Fruit fly (Drosophila melanogaster): Measurements from ENCODE around the gene Awh.
A peak's percentile ranks its signal among the peaks of the same experiment; 100 is the strongest.

Awh gene

DNA sequence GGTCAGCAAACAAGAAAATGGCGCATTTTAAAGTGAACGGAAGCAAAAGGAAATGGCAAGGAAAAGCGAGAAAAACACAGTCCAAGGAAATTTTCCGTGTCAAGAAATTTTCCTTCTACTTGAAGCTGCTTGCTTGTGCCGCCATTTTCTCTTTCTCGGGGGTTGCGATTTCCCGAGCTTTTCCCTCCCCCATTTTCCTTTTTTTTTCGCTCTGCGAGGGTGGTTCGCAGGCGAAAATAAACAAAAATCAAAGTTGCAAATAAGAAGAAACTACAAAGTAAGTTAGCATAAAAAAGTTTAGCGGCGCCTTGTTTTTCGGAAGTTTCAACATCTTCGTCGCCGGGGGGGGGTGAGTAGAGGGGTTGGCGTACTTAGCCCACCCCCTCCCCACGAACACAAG is 41.4 kb downstream of the Awh start:
- TF ChIP-seq pad (GFP tag; optimal IDR thresholded peaks at IDR 0.05) (no peak), cnc (optimal IDR thresholded peaks at IDR 0.05) (no peak), CG1620 (GFP tag; optimal IDR thresholded peaks at IDR 0.05) (no peak), tj (GFP tag; optimal IDR thresholded peaks at IDR 0.05) (no peak), kay (GFP tag; ENCODE audit: borderline replicate concordance) (no peak), bab1 (GFP tag; optimal IDR thresholded peaks at IDR 0.05) (no peak), CG7045 (GFP tag; optimal IDR thresholded peaks at IDR 0.05) (no peak), CG11617 (GFP tag; optimal IDR thresholded peaks at IDR 0.05) (no peak), Mnt (GFP tag; optimal IDR thresholded peaks at IDR 0.05) (no peak), CG12768 (GFP tag; optimal IDR thresholded peaks at IDR 0.05) (no peak), Clk (GFP tag; optimal IDR thresholded peaks at IDR 0.05) (no peak), cic (GFP tag; optimal IDR thresholded peaks at IDR 0.05) (no peak), ovo (GFP tag; optimal IDR thresholded peaks at IDR 0.05) (no peak), Crg-1 (GFP tag; optimal IDR thresholded peaks at IDR 0.05) (no peak), CG14711 (tag; optimal IDR thresholded peaks at IDR 0.05) (no peak), toe (GFP tag; optimal IDR thresholded peaks at IDR 0.05) (no peak), CG33017 (tag; optimal IDR thresholded peaks at IDR 0.05) (no peak), CG7101 (tag; optimal IDR thresholded peaks at IDR 0.05) (no peak), CG5204 (GFP tag; optimal IDR thresholded peaks at IDR 0.05) (no peak)

DNA sequence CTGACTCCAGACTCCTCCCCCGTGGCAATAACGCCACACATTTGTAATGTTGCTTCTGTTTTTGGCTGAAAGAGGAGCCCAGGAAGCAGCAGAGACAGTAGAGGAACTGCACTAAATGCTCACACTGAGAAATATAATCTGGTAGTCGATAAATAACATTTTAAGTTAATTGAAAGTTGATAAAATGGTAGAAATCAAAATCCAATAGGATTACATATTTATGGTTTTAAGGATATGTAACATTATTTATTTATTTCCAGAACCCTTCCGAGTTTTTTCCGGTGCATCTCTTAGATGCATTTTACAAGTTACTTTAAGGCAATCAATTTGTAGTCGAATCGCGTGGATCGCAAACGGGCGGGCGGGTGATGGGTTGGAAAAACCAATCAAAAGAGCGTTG is 44.9 kb downstream of the Awh start:
- no peak for TF ChIP-seq cic (GFP tag; optimal IDR thresholded peaks at IDR 0.05)
- TF ChIP-seq CG14711 (tag; optimal IDR thresholded peaks at IDR 0.05) = no peak
- no peak for TF ChIP-seq CG7101 (tag; optimal IDR thresholded peaks at IDR 0.05)
- no peak for TF ChIP-seq Mnt (GFP tag; optimal IDR thresholded peaks at IDR 0.05)
- TF ChIP-seq CG33017 (tag; optimal IDR thresholded peaks at IDR 0.05) = no peak

DNA sequence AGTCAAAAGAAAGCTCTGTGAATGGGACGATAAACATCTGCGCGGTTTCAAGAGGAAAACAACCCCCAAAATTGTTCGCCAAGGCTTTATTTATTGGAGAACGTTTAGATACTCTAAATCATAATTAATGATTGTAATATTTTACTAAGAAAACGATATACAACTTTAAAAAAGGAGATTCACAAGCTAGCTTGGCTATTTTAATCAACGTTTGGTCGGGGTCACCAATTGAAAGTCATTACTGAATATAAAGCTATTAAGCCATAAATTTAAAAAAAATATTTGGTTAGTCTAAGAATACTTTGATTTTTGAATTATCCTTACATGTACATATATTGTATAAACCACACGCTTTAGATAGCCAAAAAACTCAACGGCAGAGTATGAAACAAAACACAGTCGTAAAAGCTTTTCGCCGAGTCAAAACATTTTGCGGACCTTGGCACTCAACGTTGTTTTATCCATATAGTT is 46.2 kb downstream of the Awh start, which contains the start of gene Fie:
Fie (plus strand) TSS at position 421 of the 471 bp plus-strand sequence.
- TF ChIP-seq Hr96 (GFP tag; optimal IDR thresholded peaks at IDR 0.05) (no peak), CG33017 (tag; optimal IDR thresholded peaks at IDR 0.05) (peak; percentile 63), toe (GFP tag; optimal IDR thresholded peaks at IDR 0.05) (peak; percentile 32), pad (GFP tag; optimal IDR thresholded peaks at IDR 0.05) (no peak), cic (GFP tag; optimal IDR thresholded peaks at IDR 0.05) (peak; percentile 2), bab1 (GFP tag; optimal IDR thresholded peaks at IDR 0.05) (no peak), CG11617 (GFP tag; optimal IDR thresholded peaks at IDR 0.05) (peak; percentile 4), kay (GFP tag; ENCODE audit: borderline replicate concordance) (peak; percentile 47), CG5204 (GFP tag; optimal IDR thresholded peaks at IDR 0.05) (peak; percentile 58)

DNA sequence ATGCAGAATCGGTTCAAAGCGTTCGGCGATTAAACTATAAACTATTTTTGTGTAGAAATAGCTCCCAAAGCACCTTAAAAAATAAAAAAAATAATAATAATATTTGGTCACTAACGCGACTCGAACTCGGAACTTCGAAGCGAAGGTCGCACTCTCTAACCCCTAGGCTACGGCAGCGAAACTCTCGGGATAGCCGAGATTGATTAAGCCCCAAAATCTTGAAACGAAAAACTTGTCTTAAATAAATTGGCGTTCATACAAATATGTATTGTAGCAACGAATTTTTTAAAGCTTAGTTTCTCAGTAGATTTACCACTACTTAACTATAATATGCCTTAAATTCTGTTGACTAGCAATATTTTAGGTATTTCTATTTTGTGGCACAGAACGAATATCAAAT is 48.4 kb downstream of the Awh start:
- no peak for TF ChIP-seq CG33017 (tag; optimal IDR thresholded peaks at IDR 0.05)
- TF ChIP-seq cnc (optimal IDR thresholded peaks at IDR 0.05) = no peak
- no peak for TF ChIP-seq CG14711 (tag; optimal IDR thresholded peaks at IDR 0.05)
- TF ChIP-seq Crg-1 (GFP tag; optimal IDR thresholded peaks at IDR 0.05) = no peak
- TF ChIP-seq toe (GFP tag; optimal IDR thresholded peaks at IDR 0.05) = no peak
- no peak for TF ChIP-seq Mnt (GFP tag; optimal IDR thresholded peaks at IDR 0.05)
- no peak for TF ChIP-seq CG12768 (GFP tag; optimal IDR thresholded peaks at IDR 0.05)
- TF ChIP-seq Clk (GFP tag; optimal IDR thresholded peaks at IDR 0.05) = no peak

DNA sequence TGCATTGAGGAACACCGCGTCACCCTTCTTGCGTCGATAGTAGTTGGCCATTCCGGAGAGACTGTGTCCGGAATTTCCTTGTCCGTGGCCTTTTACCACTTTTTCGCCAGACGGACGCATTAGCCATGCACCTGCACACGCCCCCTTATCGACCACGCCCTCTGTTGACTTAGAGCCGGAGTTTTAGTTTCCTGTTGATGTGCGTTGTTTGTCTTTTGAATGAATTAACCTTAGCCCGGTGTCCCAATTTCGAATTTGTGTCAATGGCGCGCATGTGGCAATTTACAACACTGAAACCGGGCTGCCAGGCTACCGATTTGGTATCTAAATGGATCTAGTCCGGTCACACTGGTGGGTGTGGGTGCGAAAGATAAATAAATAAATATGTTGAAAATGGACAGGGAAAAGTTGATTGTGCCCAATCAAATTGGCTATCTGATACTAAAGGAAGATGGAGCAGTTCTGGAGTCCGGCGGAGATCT is 50.6 kb downstream of the Awh start, which contains the start of the genes Gr63a and Lamtor4:
Gr63a (minus strand) TSS at position 51 of the 482 bp plus-strand sequence.
Lamtor4 (plus strand) TSS at position 348 of the 482 bp plus-strand sequence.
- TF ChIP-seq CG33017 (tag; optimal IDR thresholded peaks at IDR 0.05) (no peak), Clk (GFP tag; optimal IDR thresholded peaks at IDR 0.05) (no peak), pad (GFP tag; optimal IDR thresholded peaks at IDR 0.05) (peak; percentile 33), bab1 (GFP tag; optimal IDR thresholded peaks at IDR 0.05) (peak; percentile 19), Crg-1 (GFP tag; optimal IDR thresholded peaks at IDR 0.05) (peak; percentile 73), CG11617 (GFP tag; optimal IDR thresholded peaks at IDR 0.05) (peak; percentile 3), CG5204 (GFP tag; optimal IDR thresholded peaks at IDR 0.05) (no peak), CG7101 (tag; optimal IDR thresholded peaks at IDR 0.05) (peak; percentile 24), toe (GFP tag; optimal IDR thresholded peaks at IDR 0.05) (no peak), Mnt (GFP tag; optimal IDR thresholded peaks at IDR 0.05) (peak; percentile 39), cic (GFP tag; optimal IDR thresholded peaks at IDR 0.05) (peak; percentile 37), cnc (optimal IDR thresholded peaks at IDR 0.05) (no peak), CG12768 (GFP tag; optimal IDR thresholded peaks at IDR 0.05) (peak; percentile 37), CG14711 (tag; optimal IDR thresholded peaks at IDR 0.05) (peak; percentile 47), tj (GFP tag; optimal IDR thresholded peaks at IDR 0.05) (no peak), kay (GFP tag; ENCODE audit: borderline replicate concordance) (no peak), CG7045 (GFP tag; optimal IDR thresholded peaks at IDR 0.05) (peak; percentile 6), ovo (GFP tag; optimal IDR thresholded peaks at IDR 0.05) (no peak), Hr96 (GFP tag; optimal IDR thresholded peaks at IDR 0.05) (no peak), CG1620 (GFP tag; optimal IDR thresholded peaks at IDR 0.05) (peak; percentile 37)

DNA sequence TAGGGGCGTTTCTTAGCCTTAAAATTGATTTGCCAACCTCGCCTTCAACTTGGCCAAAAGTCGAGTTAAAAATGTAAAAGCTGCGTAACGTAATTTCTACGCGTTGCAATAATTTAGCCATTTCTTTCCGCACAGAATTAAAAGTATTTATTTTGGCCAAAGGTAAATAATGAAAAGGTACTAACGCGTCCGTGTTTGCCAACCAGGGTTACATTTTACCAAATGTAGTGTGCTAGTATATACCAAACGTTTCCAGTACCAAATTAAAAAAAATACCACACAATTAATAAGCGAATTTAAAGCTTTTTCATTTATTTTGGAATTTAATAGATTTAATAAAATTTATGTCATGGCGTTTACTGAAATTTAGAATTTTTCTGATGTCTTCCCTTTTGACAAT is 53.0 kb downstream of the Awh start, which contains the start of gene Ccz1:
Ccz1 (minus strand) TSS at position 179 of the 400 bp plus-strand sequence.
- TF ChIP-seq bab1 (GFP tag; optimal IDR thresholded peaks at IDR 0.05) (peak; percentile 9), Mnt (GFP tag; optimal IDR thresholded peaks at IDR 0.05) (peak; percentile 44), Hr96 (GFP tag; optimal IDR thresholded peaks at IDR 0.05) (peak; percentile 4), kay (GFP tag; ENCODE audit: borderline replicate concordance) (peak; percentile 84), CG7101 (tag; optimal IDR thresholded peaks at IDR 0.05) (peak; percentile 73), Clk (GFP tag; optimal IDR thresholded peaks at IDR 0.05) (no peak), ovo (GFP tag; optimal IDR thresholded peaks at IDR 0.05) (peak; percentile 84), cnc (optimal IDR thresholded peaks at IDR 0.05) (no peak), CG1620 (GFP tag; optimal IDR thresholded peaks at IDR 0.05) (peak; percentile 82), CG7045 (GFP tag; optimal IDR thresholded peaks at IDR 0.05) (peak; percentile 58), CG12768 (GFP tag; optimal IDR thresholded peaks at IDR 0.05) (peak; percentile 44), CG5204 (GFP tag; optimal IDR thresholded peaks at IDR 0.05) (peak; percentile 58), toe (GFP tag; optimal IDR thresholded peaks at IDR 0.05) (peak; percentile 49), CG14711 (tag; optimal IDR thresholded peaks at IDR 0.05) (peak; percentile 11), CG11617 (GFP tag; optimal IDR thresholded peaks at IDR 0.05) (peak; percentile 61), pad (GFP tag; optimal IDR thresholded peaks at IDR 0.05) (peak; percentile 47), tj (GFP tag; optimal IDR thresholded peaks at IDR 0.05) (peak; percentile 28), Crg-1 (GFP tag; optimal IDR thresholded peaks at IDR 0.05) (peak; percentile 91), CG33017 (tag; optimal IDR thresholded peaks at IDR 0.05) (peak; percentile 47), cic (GFP tag; optimal IDR thresholded peaks at IDR 0.05) (peak; percentile 48)

All from whole organism, adult.